Fruit fly (Drosophila melanogaster): Measurements from ENCODE around the gene CG16974.

DNA sequence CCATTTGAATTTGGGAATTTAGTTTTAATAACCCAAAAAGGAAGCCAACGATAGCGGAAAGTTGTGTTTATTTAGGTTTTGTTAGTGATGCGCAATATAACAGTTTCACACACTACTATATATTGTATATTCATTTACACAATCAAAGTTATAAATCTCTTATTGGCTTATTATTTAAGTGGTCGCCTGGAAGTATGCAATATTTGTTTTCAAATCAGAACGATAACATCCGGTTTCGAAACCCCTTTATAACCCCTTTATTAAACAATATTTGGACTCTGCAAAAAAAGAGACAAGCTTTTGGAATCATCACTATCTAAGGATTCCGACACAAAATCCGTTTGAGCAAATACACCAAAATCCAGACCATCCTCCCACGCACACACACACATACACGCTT lies 33.9 kb downstream of the CG16974 start:
- TF ChIP-seq Hand (GFP tag; optimal IDR thresholded peaks at IDR 0.05) (no peak), CG7928 (GFP tag; optimal IDR thresholded peaks at IDR 0.05) (no peak), CG13296 (GFP tag; optimal IDR thresholded peaks at IDR 0.05) (peak; percentile 67), CG10462 (GFP tag; optimal IDR thresholded peaks at IDR 0.05) (no peak), wek (GFP tag; optimal IDR thresholded peaks at IDR 0.05) (no peak), Dp (GFP tag; optimal IDR thresholded peaks at IDR 0.05) (no peak), Stat92E (GFP tag; optimal IDR thresholded peaks at IDR 0.05) (no peak), ato (GFP tag; IDR thresholded peaks at IDR 0.05; ENCODE audit: partially characterized antibody) (no peak), gce (GFP tag; IDR thresholded peaks at IDR 0.05) (no peak), rib (GFP tag; IDR thresholded peaks at IDR 0.05) (no peak), bowl (GFP tag; IDR thresholded peaks at IDR 0.05) (no peak), CG2120 (GFP tag; optimal IDR thresholded peaks at IDR 0.05) (no peak), ase (GFP tag; IDR thresholded peaks at IDR 0.05) (no peak), trem (tag; optimal IDR thresholded peaks at IDR 0.05) (no peak)
